Worm (Caenorhabditis elegans): ENCODE results near the gene fut-3.

The fut-3 gene

ce11 chrII:5701485-5701884, 41.9 kb upstream of the fut-3 start:
- TF ChIP-seq sea-2 (GFP tag; optimal IDR thresholded peaks at IDR 0.05), result no peak
- TF ChIP-seq tbx-2 (tag; optimal IDR thresholded peaks at IDR 0.05), result peak; percentile 38
- peak; percentile 26 for TF ChIP-seq skn-1 (tag; optimal IDR thresholded peaks at IDR 0.05)
- peak; percentile 81 for TF ChIP-seq aly-2 (tag; optimal IDR thresholded peaks at IDR 0.05)
- peak; percentile 40 for TF ChIP-seq ceh-82 (tag; optimal IDR thresholded peaks at IDR 0.05)
- TF ChIP-seq R02D3.7 (tag; optimal IDR thresholded peaks at IDR 0.05), result peak; percentile 50
- TF ChIP-seq nhr-77 (tag; optimal IDR thresholded peaks at IDR 0.05), result peak; percentile 41
- no peak for TF ChIP-seq zag-1 (tag; optimal IDR thresholded peaks at IDR 0.05)
- peak; percentile 78 for TF ChIP-seq nfya-1 (tag; optimal IDR thresholded peaks at IDR 0.05; ENCODE audit: insufficient read depth)
- TF ChIP-seq elt-2 (tag; optimal IDR thresholded peaks at IDR 0.05), result peak; percentile 71
- peak; percentile 0 for TF ChIP-seq lsy-12 (tag; optimal IDR thresholded peaks at IDR 0.05)
- TF ChIP-seq nhr-23 (tag; optimal IDR thresholded peaks at IDR 0.05), result peak; percentile 81
- peak; percentile 68 for TF ChIP-seq nhr-43 (tag; optimal IDR thresholded peaks at IDR 0.05; ENCODE audit: poor library complexity, severe bottlenecking)
- TF ChIP-seq pqm-1 (tag; optimal IDR thresholded peaks at IDR 0.05), result peak; percentile 40
- peak; percentile 39 for TF ChIP-seq hmg-11 (tag; optimal IDR thresholded peaks at IDR 0.05)
- peak; percentile 14 for TF ChIP-seq ceh-28 (tag; optimal IDR thresholded peaks at IDR 0.05)
- TF ChIP-seq nhr-12 (tag; optimal IDR thresholded peaks at IDR 0.05), result no peak
- peak; percentile 10 for TF ChIP-seq lin-39 (tag; optimal IDR thresholded peaks at IDR 0.05)
- TF ChIP-seq ama-1 (optimal IDR thresholded peaks at IDR 0.05), result peak; percentile 96
- peak; percentile 42 for TF ChIP-seq pha-4 (tag; optimal IDR thresholded peaks at IDR 0.05)
- TF ChIP-seq snpc-4 (tag; optimal IDR thresholded peaks at IDR 0.05), result peak; percentile 99
- TF ChIP-seq nhr-76 (tag; optimal IDR thresholded peaks at IDR 0.05), result no peak
- TF ChIP-seq nhr-237 (tag; optimal IDR thresholded peaks at IDR 0.05), result no peak
- no peak for TF ChIP-seq ZK546.5 (tag; optimal IDR thresholded peaks at IDR 0.05)
- TF ChIP-seq mdl-1 (tag; optimal IDR thresholded peaks at IDR 0.05), result no peak
- TF ChIP-seq nhr-25 (tag; optimal IDR thresholded peaks at IDR 0.05), result peak; percentile 59
- TF ChIP-seq eor-1 (tag; optimal IDR thresholded peaks at IDR 0.05), result no peak
- TF ChIP-seq lin-15B (tag; optimal IDR thresholded peaks at IDR 0.05), result peak; percentile 29

- peak; percentile 74 for TF ChIP-seq egl-5 (tag; optimal IDR thresholded peaks at IDR 0.05)
- no peak for TF ChIP-seq lin-15B (tag; optimal IDR thresholded peaks at IDR 0.05)
Observed at ce11 chrII:5698869-5699268, 39.3 kb upstream of the fut-3 start, which contains the start of the genes C25H3.10 and C25H3.1. Gene C25H3.10, minus strand, starts transcription at chrII:5698969. Gene C25H3.1, plus strand, starts transcription at chrII:5699071.

ce11 chrII:5698254-5698653, 38.7 kb upstream of the fut-3 start:
- TF ChIP-seq snpc-4 (tag; optimal IDR thresholded peaks at IDR 0.05), result peak; percentile 12
- peak; percentile 58 for TF ChIP-seq elt-2 (tag; optimal IDR thresholded peaks at IDR 0.05)
- TF ChIP-seq aly-2 (tag; optimal IDR thresholded peaks at IDR 0.05), result no peak
- TF ChIP-seq nhr-12 (tag; optimal IDR thresholded peaks at IDR 0.05), result no peak
- no peak for TF ChIP-seq eor-1 (tag; optimal IDR thresholded peaks at IDR 0.05)
- peak; percentile 52 for TF ChIP-seq pha-4 (tag; optimal IDR thresholded peaks at IDR 0.05)
- TF ChIP-seq fkh-2 (tag; optimal IDR thresholded peaks at IDR 0.05), result no peak
- peak; percentile 42 for TF ChIP-seq pqm-1 (tag; optimal IDR thresholded peaks at IDR 0.05)
- TF ChIP-seq nhr-67 (tag; optimal IDR thresholded peaks at IDR 0.05), result no peak
- no peak for TF ChIP-seq nhr-23 (tag; optimal IDR thresholded peaks at IDR 0.05)
- TF ChIP-seq lin-15B (tag; optimal IDR thresholded peaks at IDR 0.05), result no peak
- TF ChIP-seq ama-1 (optimal IDR thresholded peaks at IDR 0.05), result no peak

- no peak for TF ChIP-seq zag-1 (tag; optimal IDR thresholded peaks at IDR 0.05)
- no peak for TF ChIP-seq egl-5 (tag; optimal IDR thresholded peaks at IDR 0.05)
- no peak for TF ChIP-seq nhr-76 (tag; optimal IDR thresholded peaks at IDR 0.05)
- TF ChIP-seq lin-15B (tag; optimal IDR thresholded peaks at IDR 0.05), result no peak
Observed at ce11 chrII:5697338-5697737, 37.8 kb upstream of the fut-3 start.

ce11 chrII:5696218-5696617, 36.6 kb upstream of the fut-3 start:
- TF ChIP-seq snpc-4 (tag; optimal IDR thresholded peaks at IDR 0.05) (no peak), ceh-9 (tag; optimal IDR thresholded peaks at IDR 0.05) (no peak), nhr-25 (tag; optimal IDR thresholded peaks at IDR 0.05) (no peak), nhr-28 (tag; optimal IDR thresholded peaks at IDR 0.05) (no peak), lin-15B (tag; optimal IDR thresholded peaks at IDR 0.05) (no peak), fkh-10 (GFP tag; optimal IDR thresholded peaks at IDR 0.05) (no peak), nhr-43 (tag; optimal IDR thresholded peaks at IDR 0.05; ENCODE audit: poor library complexity, severe bottlenecking) (no peak), nhr-237 (tag; optimal IDR thresholded peaks at IDR 0.05) (no peak), egl-5 (tag; optimal IDR thresholded peaks at IDR 0.05) (no peak), ceh-16 (tag; optimal IDR thresholded peaks at IDR 0.05) (no peak), tbx-2 (tag; optimal IDR thresholded peaks at IDR 0.05) (no peak), elt-2 (tag; optimal IDR thresholded peaks at IDR 0.05) (no peak)
